Fruit fly (Drosophila melanogaster) whole organism, embryonic: ENCODE results near the gene CG17593.

Experiments used
- Abd-B ChIP-seq: fragments of 200-800 bp; sonication (Bioruptor generic); optimal IDR thresholded peaks from 2 replicates; lab custom pipeline; 2018; ENCODE audit warnings: missing biosample characterization, mild to moderate bottlenecking, missing genetic modification characterization, moderate library complexity
- Atf-2 ChIP-seq: fragments of 200-800 bp; sonication (Bioruptor generic); optimal IDR thresholded peaks from 2 replicates; lab custom pipeline; 2016; ENCODE audit warnings: missing biosample characterization, missing genetic modification characterization
- CG17568 ChIP-seq: fragments of 200-800 bp; sonication (Bioruptor generic); optimal IDR thresholded peaks from 2 replicates; lab custom pipeline; 2018; ENCODE audit warnings: missing biosample characterization, mild to moderate bottlenecking, missing genetic modification characterization, moderate library complexity
- CG2678 ChIP-seq: fragments of 200-800 bp; sonication (Bioruptor generic); optimal IDR thresholded peaks from 3 replicates; lab custom pipeline; 2019; ENCODE audit warnings: missing biosample characterization, mild to moderate bottlenecking, missing genetic modification characterization, moderate library complexity
- CG6272 ChIP-seq: fragments of 200-800 bp; sonication (Bioruptor generic); IDR thresholded peaks from 2 replicates; pipeline ENCODE4 v1.3.6; 2022; ENCODE audit warnings: missing biosample characterization, missing genetic modification characterization
- CG7839 ChIP-seq: fragments of 200-800 bp; sonication (Bioruptor generic); optimal IDR thresholded peaks from 3 replicates; lab custom pipeline; 2018; ENCODE audit warnings: missing biosample characterization, mild to moderate bottlenecking, missing genetic modification characterization, moderate library complexity
- CG8924 ChIP-seq: fragments of 200-800 bp; optimal IDR thresholded peaks from 3 replicates; lab custom pipeline; 2019; ENCODE audit warnings: missing biosample characterization, mild to moderate bottlenecking, missing genetic modification characterization, moderate library complexity
- CG9876 ChIP-seq: fragments of 200-800 bp; sonication (Bioruptor generic); optimal IDR thresholded peaks from 2 replicates; lab custom pipeline; 2016; ENCODE audit warnings: missing biosample characterization, missing genetic modification characterization
- Hand ChIP-seq: fragments of 200-800 bp; sonication (Bioruptor generic); optimal IDR thresholded peaks from 2 replicates; lab custom pipeline; 2017; ENCODE audit warnings: mild to moderate bottlenecking, missing biosample characterization, missing genetic modification reagents, missing genetic modification characterization
- HmgD ChIP-seq: fragments of 200-800 bp; sonication (Bioruptor generic); optimal IDR thresholded peaks from 3 replicates; lab custom pipeline; 2016; ENCODE audit warnings: missing biosample characterization, missing genetic modification characterization
- crp ChIP-seq, 2 experiments: fragments of 200-800 bp; sonication (Bioruptor generic); optimal IDR thresholded peaks; 2 replicates in 1 of 2; 3 replicates in 1 of 2; lab custom pipeline; 2017; ENCODE audit warnings: missing biosample characterization in 2 of 2, missing genetic modification characterization in 2 of 2, mild to moderate bottlenecking in 1 of 2, moderate library complexity in 1 of 2
- jigr1 ChIP-seq: fragments of 200-800 bp; sonication (Bioruptor generic); IDR thresholded peaks from 3 replicates; pipeline ENCODE4 v1.3.6; 2022; ENCODE audit warnings: missing biosample characterization, missing genetic modification characterization
- tna ChIP-seq: fragments of 200-800 bp; sonication (Bioruptor generic); IDR thresholded peaks from 2 replicates; pipeline ENCODE4 v1.3.6; 2022; ENCODE audit warnings: missing biosample characterization, missing genetic modification characterization; ENCODE audit not compliant: partially characterized antibody

DNA sequence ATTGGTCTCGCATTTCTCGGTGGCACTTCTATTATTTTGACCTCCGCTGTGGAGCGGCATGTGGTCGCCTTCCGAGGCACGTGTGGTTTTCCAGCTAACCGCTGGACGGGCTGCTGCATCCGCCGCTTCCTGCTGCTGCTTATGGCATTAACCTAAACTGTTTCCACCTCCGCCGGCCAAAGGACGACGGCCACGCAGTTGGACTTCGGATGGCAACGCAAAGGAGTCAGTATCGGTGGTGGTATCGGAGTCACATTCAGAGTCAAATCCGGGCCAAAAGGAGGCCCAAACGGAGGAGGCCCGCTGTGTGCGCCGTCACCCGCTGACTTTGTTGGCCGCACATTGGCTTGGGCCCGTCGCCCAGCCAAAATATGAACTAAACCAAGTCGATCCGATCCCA lies 35.1 kb downstream of the CG17593 start:
- TF ChIP-seq CG17568 (GFP tag; lab: Kevin White, UChicago): no peak
- TF ChIP-seq Abd-B (GFP tag; lab: Kevin White, UChicago): no peak
- no peak for TF ChIP-seq CG8924 (tag; lab: Kevin White, UChicago)
- TF ChIP-seq CG6272 (GFP tag; lab: Robert Waterston, UW): no peak
- TF ChIP-seq Hand (GFP tag; lab: Kevin White, UChicago): no peak
- no peak for TF ChIP-seq CG9876
- TF ChIP-seq tna: no peak
- TF ChIP-seq CG7839: no peak
- no peak for TF ChIP-seq crp (GFP tag; optimal IDR thresholded peaks at IDR 0.05; lab: Kevin White, UChicago)
- TF ChIP-seq CG2678 (tag; lab: Kevin White, UChicago): no peak
- no peak for TF ChIP-seq Atf-2 (GFP tag; lab: Kevin White, UChicago)
- no peak for TF ChIP-seq jigr1 (GFP tag; lab: Robert Waterston, UW)
- TF ChIP-seq HmgD: no peak
